Worm (Caenorhabditis elegans): ENCODE data around the gene C44C1.1.

Gene C44C1.1

ce11 chrX:992650-993403 is 12.3 kb downstream of the C44C1.1 start (continued):
- TF ChIP-seq nhr-25 (tag; optimal IDR thresholded peaks at IDR 0.05; ENCODE audit: borderline replicate concordance, insufficient read depth), result no peak
- 0 out of 2 replicates have a peak, but pooled peaks have one; percentile 54 for TF ChIP-seq ctbp-1 (GFP tag; IDR thresholded peaks at IDR 0.05)
- TF ChIP-seq daf-19 (GFP tag; conservative IDR thresholded peaks at IDR 0.05), result 0 out of 2 replicates have a peak, but pooled peaks have one; percentile 12
- peak in 1 of 2 experiments; percentile 34 for TF ChIP-seq hif-1 (tag; optimal IDR thresholded peaks at IDR 0.05)

ce11 chrX:994678-995077 is 14.1 kb downstream of the C44C1.1 start:
- TF ChIP-seq unc-62 (GFP tag; optimal IDR thresholded peaks at IDR 0.05 in 1 of 2) (peak in 1 of 2 experiments; percentile 23), unc-62 (tag; optimal IDR thresholded peaks at IDR 0.05) (no peak), ceh-62 (tag; optimal IDR thresholded peaks at IDR 0.05) (no peak), fkh-10 (GFP tag; optimal IDR thresholded peaks at IDR 0.05) (no peak), Y105C5A.15 (GFP tag; IDR thresholded peaks at IDR 0.05) (no peak), R02D3.7 (tag; optimal IDR thresholded peaks at IDR 0.05) (no peak), aha-1 (tag) (peak; percentile 77), lim-7 (GFP tag; IDR thresholded peaks at IDR 0.05) (no peak), T26A8.4 (GFP tag; IDR thresholded peaks at IDR 0.05) (no peak), zip-11 (GFP tag; IDR thresholded peaks at IDR 0.05) (no peak)

ce11 chrX:1004037-1004436 is 23.5 kb downstream of the C44C1.1 start, which contains the start of gene cutl-21:
Gene cutl-21, plus strand, starts transcription at chrX:1004337.
- TF ChIP-seq ceh-62 (tag; optimal IDR thresholded peaks at IDR 0.05), result no peak
- no peak for TF ChIP-seq nhr-42 (GFP tag; IDR thresholded peaks at IDR 0.05)
- no peak for TF ChIP-seq ceh-32 (tag; optimal IDR thresholded peaks at IDR 0.05; ENCODE audit: poor library complexity)
- TF ChIP-seq hmg-1.1 (GFP tag; IDR thresholded peaks at IDR 0.05), result no peak
- TF ChIP-seq nhr-76 (tag; optimal IDR thresholded peaks at IDR 0.05), result no peak
- no peak for TF ChIP-seq set-16 (GFP tag; IDR thresholded peaks at IDR 0.05)
- no peak for TF ChIP-seq lin-39 (tag; optimal IDR thresholded peaks at IDR 0.05)
- TF ChIP-seq madf-5 (GFP tag; IDR thresholded peaks at IDR 0.05), result no peak

- TF ChIP-seq ztf-11 (tag; optimal IDR thresholded peaks at IDR 0.05) (no peak), unc-62 (GFP tag; optimal IDR thresholded peaks at IDR 0.05 in 1 of 2) (peak in 1 of 2 experiments; percentile 66), unc-62 (tag; optimal IDR thresholded peaks at IDR 0.05) (no peak), tra-1 (GFP tag; IDR thresholded peaks at IDR 0.05) (no peak), duxl-1 (tag; optimal IDR thresholded peaks at IDR 0.05; ENCODE audit: poor library complexity) (no peak)
Observed at ce11 chrX:1005026-1005425, 24.4 kb downstream of the C44C1.1 start.

ce11 chrX:1009512-1009911 is 28.9 kb downstream of the C44C1.1 start:
- no peak for TF ChIP-seq F26F4.8 (GFP tag; conservative IDR thresholded peaks at IDR 0.05)
- TF ChIP-seq ces-1 (GFP tag; optimal IDR thresholded peaks at IDR 0.05), result no peak
- TF ChIP-seq nhr-48 (tag; optimal IDR thresholded peaks at IDR 0.05), result peak; percentile 3
- no peak for TF ChIP-seq php-3 (GFP tag; IDR thresholded peaks at IDR 0.05)
- no peak for TF ChIP-seq snpc-1.2 (GFP tag; IDR thresholded peaks at IDR 0.05)
- peak; percentile 65 for TF ChIP-seq dmd-6 (GFP tag; IDR thresholded peaks at IDR 0.05)
- TF ChIP-seq hlh-30 (tag; optimal IDR thresholded peaks at IDR 0.05; ENCODE audit: insufficient read depth), result peak; percentile 59
- no peak for TF ChIP-seq daf-19 (GFP tag; conservative IDR thresholded peaks at IDR 0.05)
- no peak for TF ChIP-seq hmg-1.1 (GFP tag; IDR thresholded peaks at IDR 0.05)
- no peak for TF ChIP-seq tag-97 (GFP tag; IDR thresholded peaks at IDR 0.05)
- TF ChIP-seq hlh-11 (tag; optimal IDR thresholded peaks at IDR 0.05), result peak; percentile 45
- TF ChIP-seq lir-3 (tag; optimal IDR thresholded peaks at IDR 0.05), result no peak
- TF ChIP-seq ztf-11 (tag; optimal IDR thresholded peaks at IDR 0.05), result no peak
- TF ChIP-seq unc-62 (GFP tag; optimal IDR thresholded peaks at IDR 0.05 in 1 of 2), result peak in 1 of 2 experiments; percentile 72
- TF ChIP-seq unc-62 (tag; optimal IDR thresholded peaks at IDR 0.05), result no peak
- no peak for TF ChIP-seq T20F7.1 (GFP tag; optimal IDR thresholded peaks at IDR 0.05)
- TF ChIP-seq skn-1 (tag; optimal IDR thresholded peaks at IDR 0.05), result no peak
- no peak for TF ChIP-seq fkh-10 (GFP tag; optimal IDR thresholded peaks at IDR 0.05)
- no peak for TF ChIP-seq aha-1 (tag)

Data from whole organism, L4 larva.